Worm (Caenorhabditis elegans) whole organism, L4/young adult: Measurements from ENCODE around the gene Y69H2.15.
A peak's percentile ranks its signal among the peaks of the same experiment; 100 is the strongest.

Experiments
- W03F9.2 ChIP-seq: fragments of 150-350 bp; optimal IDR thresholded peaks from 2 replicates; lab custom pipeline; 2014; ENCODE audit warnings: missing biosample characterization, missing genetic modification characterization
- dao-5 ChIP-seq: sonication (generic microtip); optimal IDR thresholded peaks from 2 replicates; lab custom pipeline; 2016; ENCODE audit warnings: missing genotype, missing genetic modification characterization, moderate library complexity, missing compliant biosample characterization
- him-1 ChIP-seq: sonication (generic microtip); optimal IDR thresholded peaks from 2 replicates; lab custom pipeline; 2016; ENCODE audit warnings: missing genotype, missing genetic modification reagents, missing genetic modification characterization, missing compliant biosample characterization

Gene Y69H2.15

DNA sequence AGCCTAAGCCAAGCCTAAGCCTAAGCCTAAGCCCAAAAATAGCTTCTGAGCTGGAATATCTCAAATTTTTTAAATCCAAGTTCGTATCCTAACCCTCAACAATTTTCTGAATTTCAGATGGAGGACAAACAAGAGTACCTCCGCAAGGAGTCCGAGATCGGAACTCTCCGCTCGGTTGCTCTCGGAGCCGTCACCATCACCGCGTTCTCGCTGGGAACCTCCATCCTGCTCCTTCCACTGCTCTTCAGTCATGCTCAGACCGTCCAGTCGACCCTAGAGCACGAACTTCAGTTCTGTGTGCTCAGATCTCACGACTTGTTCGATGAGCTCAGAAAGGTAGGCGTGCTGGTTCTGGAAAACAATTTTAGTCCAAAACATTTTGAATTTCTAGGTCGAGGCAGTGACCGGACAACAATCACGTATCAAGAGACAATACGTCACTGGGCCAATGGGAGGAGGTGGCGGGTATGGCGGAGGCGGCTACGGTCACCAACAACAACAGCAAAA, 11.8 kb upstream of the Y69H2.15 start, which contains the start of gene col-42:
Gene col-42 (plus strand): TSS at position 118 of the 507 bp plus-strand sequence.
- TF ChIP-seq dao-5 (tag; lab: Kevin White, UChicago) (no peak), W03F9.2 (tag; lab: Kevin White, UChicago) (no peak), him-1 (no peak)

DNA sequence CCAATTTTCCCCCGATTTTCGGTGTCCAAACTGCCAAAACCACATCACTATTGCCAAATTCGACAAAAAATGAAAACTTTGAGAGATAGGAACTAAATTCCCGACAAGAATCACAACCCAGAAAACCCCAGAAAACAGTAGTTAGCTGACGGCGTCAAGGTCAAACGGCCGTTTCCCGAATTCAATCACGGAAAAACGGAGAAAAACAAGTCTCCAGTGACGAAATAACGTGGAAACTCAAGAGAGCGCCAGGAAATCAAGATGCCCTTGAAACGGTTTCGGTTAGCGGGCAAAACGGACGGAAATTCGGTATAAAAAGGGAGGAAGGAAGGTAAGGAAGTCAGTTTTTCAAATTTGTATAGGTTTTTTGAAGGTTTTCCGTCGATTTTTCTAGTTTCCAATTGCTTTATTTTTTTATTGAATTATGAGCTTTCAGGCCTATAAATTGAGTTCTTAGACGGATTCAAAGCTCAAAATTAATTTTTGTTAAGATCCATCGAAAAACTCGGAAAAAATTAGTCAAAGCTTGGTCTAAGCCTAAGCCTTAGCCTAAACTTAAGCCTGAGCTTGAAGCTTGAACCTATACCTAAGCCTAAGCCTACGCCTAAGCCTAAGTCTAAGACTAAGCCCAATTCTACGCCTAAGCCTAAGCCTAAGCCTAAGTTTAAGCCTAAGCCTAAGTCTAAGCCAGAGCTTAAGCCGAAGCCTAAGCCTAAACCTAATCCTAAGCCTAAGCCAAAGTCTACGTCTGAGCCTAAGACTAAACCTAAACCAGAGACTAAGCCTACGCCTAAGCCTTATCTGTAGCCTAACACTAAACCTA, 11.1 kb upstream of the Y69H2.15 start:
- TF ChIP-seq dao-5 (tag; lab: Kevin White, UChicago) (no peak), him-1 (no peak), W03F9.2 (tag; lab: Kevin White, UChicago) (no peak)

DNA sequence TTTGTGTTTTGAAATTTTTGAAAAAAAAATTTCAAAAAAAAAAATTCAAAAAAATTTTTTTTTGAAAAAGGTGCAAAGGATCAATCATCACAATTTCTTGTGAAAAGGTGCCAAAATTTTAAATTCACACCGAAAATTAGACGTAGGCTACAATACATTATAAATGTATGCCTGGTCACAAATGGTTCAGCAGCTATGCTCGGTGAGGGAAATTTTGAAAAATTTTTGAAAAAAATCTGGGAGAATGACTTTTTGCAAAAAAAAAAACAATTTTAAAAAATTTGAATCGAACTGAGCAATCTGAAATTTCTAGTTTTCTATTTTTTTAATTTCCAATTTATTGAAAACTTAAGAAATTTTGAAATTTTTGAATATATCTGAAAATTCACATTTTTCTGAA, 9.6 kb upstream of the Y69H2.15 start, which contains the start of gene egas-3:
Gene egas-3 (minus strand): TSS at position 101 of the 400 bp plus-strand sequence.
- TF ChIP-seq him-1 (no peak), W03F9.2 (tag; lab: Kevin White, UChicago) (no peak), dao-5 (tag; lab: Kevin White, UChicago) (no peak)

DNA sequence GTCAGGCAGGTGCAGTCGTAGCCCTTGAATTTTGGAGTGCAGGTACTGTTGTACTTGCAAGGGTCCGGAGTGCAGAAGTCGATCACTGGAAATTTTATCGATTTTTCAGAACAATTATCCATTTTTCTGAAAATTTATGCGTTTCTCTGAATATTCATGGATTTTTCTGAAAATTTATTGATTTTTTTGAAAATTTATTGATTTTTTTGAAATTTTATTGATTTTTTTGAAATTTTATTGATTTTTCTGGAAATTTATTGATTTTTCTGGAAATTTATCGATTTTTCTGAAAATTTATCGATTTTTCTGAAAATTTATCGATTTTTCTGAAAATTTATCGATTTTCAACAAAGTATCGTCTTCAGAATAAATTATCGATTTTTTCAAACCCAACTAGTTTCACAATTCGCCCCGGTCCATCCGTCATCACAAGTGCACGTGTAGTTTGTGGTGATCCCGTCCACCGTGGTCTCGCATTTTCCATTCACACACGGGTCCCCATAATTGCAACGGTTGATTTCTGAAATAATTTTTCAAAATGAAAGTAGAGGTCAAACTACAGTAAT, 5.4 kb upstream of the Y69H2.15 start:
- TF ChIP-seq W03F9.2 (tag; lab: Kevin White, UChicago) (no peak), dao-5 (tag; lab: Kevin White, UChicago) (no peak), him-1 (no peak)

DNA sequence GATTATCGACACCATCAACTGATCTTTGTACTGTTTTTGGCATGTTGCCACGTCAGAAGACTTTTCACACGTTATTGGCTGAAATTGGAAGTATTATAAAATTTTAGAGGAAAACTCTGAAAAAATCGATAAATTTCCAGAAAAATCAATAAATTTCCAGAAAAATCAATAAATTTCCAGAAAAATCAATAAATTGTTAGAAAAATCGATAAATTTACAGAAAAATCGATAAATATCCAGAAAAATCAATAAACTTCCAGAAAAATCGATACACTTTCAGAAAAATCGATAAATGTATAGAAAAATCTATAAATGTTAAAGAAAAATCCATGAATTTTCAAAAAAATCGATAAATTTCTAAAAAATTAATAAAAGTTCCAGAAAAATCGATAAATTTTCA, 2.2 kb upstream of the Y69H2.15 start:
- TF ChIP-seq him-1: no peak
- TF ChIP-seq W03F9.2 (tag; lab: Kevin White, UChicago): no peak
- no peak for TF ChIP-seq dao-5 (tag; lab: Kevin White, UChicago)

DNA sequence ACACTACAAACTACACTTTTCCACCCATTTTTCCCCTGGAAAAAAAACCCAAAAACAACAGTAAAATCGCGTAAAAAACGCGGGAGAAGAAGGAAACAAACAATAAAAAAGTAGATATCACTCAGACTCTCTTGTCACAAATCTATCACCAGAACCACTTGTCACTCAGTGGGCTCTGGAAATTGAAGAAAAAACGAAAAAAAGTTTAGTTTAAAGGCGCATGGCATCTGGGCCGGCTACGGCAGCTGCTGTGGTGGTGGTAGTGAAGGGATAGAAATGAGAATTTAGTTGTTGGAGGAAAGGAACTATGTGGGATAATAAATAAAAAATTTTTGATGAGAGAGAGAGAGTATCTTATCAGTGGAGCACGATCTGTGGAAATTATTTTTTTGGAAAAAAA, 781 bp upstream of the Y69H2.15 start:
- TF ChIP-seq him-1: no peak
- TF ChIP-seq W03F9.2 (tag; lab: Kevin White, UChicago): no peak
- no peak for TF ChIP-seq dao-5 (tag; lab: Kevin White, UChicago)

DNA sequence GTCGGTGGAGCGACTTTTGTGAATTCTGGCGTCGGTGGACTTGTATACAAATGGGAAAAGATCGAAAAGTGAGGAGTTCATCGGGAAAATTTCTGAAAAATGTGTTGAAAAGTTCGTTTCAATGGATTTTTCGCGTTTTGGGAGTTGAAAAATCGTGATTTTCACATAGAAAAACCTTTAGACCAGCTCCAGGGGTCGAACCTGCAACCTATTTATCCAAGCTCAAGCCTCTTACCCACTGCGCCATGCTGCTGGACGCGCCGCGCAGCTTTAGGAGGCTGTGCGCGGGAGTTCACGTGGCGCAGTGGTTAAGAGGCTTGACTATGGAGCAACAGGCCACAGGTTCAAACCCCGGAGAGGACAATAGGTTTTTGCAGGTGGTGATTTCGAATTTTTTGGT, 4.2 kb downstream of the Y69H2.15 start, which contains the start of gene Y69H2.1:
Gene Y69H2.1 (minus strand): TSS at position 101 of the 400 bp plus-strand sequence.
- TF ChIP-seq him-1: no peak
- no peak for TF ChIP-seq dao-5 (tag; lab: Kevin White, UChicago)
- TF ChIP-seq W03F9.2 (tag; lab: Kevin White, UChicago): no peak

DNA sequence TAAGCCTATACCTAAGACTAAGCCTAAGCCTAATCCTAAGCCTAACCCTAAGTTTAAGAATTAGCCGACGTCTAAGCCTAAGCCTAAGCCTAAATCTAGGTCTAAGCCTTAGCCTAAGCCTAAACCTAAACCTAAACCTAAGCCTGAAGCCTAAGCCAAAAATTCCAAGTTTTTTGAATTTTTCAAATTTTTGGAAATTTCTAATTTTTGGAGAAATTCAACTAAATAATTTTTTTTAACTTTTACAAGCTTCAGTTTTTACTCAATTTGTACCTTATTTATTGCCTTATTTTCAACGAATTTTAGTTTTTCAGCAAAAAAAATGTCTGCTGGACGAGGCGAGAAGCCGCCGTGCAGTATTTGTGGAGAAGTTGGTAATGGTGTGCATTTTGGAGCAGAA, 10.4 kb downstream of the Y69H2.15 start, which contains the start of gene nhr-70:
Gene nhr-70 (plus strand): TSS at position 301 of the 400 bp plus-strand sequence.
- TF ChIP-seq W03F9.2 (tag; lab: Kevin White, UChicago): no peak
- no peak for TF ChIP-seq him-1
- TF ChIP-seq dao-5 (tag; lab: Kevin White, UChicago): no peak

DNA sequence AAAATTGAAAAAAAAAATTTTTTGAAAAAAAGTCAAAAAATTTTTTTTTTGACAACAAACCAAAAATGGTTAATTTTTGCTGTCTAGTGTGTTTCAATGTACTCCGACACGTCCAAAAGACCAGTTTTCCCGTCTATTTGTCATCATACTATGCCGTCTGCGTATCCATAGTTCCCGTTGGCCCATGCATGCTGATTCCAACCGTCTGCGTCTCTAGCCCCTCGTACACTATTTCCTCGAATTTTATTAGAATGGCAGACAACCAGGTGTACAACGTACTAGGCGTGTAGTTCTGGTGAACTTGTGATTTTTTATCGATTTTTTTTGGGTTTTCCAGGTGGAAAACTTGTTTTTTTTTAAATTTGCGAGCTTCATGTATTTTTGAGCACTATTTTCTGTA, 12.2 kb downstream of the Y69H2.15 start:
- TF ChIP-seq dao-5 (tag; lab: Kevin White, UChicago) (no peak), W03F9.2 (tag; lab: Kevin White, UChicago) (peak; percentile 30)

DNA sequence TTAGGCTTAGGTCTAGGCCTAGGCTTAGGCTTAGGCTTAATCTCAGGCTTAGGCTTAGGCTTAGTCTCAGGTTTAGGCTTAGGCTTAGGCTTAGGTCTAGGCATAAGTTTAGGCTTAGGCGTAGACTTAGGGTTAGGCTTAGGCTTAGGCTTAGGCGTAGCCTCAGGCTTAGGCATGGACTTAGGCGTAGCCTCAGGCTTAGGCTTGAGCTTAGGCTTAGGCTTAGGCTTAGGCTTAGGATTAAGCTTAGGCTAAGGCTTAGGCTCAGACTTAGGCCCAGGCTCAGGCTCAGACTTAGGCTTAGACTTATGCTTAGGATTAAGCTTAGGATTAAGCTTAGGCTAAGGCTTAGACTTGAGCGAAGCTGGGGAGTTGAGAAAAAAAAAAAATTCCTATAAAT, 13.5 kb downstream of the Y69H2.15 start:
- TF ChIP-seq him-1 (no peak), dao-5 (tag; lab: Kevin White, UChicago) (no peak), W03F9.2 (tag; lab: Kevin White, UChicago) (no peak)

DNA sequence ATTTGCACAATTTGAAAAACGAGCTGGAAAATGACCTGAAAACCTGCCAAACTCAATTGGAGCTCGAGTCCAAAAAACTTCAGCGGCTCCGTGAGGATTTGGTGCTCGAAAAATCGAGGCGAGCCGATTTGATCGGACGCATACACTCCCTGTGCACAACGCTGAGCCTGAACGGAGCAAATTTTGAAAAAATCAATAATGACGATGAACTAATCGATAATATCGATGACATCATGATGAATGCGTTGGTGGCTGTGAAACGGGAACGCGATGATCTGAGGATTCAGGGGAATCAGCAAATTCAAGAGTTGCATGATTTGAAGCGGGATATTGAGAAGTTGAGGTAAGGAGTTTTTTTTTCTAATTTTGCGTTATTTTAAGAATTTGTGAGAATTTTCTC, 21.2 kb downstream of the Y69H2.15 start:
- TF ChIP-seq him-1 (no peak), dao-5 (tag; lab: Kevin White, UChicago) (no peak), W03F9.2 (tag; lab: Kevin White, UChicago) (no peak)

DNA sequence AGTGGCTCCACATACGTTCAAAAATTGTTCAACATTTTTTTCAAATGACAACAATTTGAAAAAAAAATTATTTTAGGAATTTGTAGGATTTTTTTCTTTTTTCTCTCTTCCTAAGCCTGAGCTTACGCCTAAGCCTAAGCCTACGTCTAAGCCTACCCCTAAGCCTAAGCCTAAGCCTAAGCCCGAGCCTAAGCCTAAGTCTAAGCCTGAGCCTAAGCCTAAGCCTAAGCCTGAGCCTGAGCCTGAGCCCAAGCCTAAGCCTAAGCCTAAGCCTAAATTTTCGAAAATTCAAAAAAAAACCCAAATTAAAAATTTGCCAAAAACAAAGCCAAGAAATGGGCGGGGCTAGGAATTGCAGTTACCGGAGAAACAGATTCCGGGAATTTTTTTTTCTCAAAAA, 28.9 kb downstream of the Y69H2.15 start:
- no peak for TF ChIP-seq him-1
- TF ChIP-seq W03F9.2 (tag; lab: Kevin White, UChicago): no peak
- no peak for TF ChIP-seq dao-5 (tag; lab: Kevin White, UChicago)

DNA sequence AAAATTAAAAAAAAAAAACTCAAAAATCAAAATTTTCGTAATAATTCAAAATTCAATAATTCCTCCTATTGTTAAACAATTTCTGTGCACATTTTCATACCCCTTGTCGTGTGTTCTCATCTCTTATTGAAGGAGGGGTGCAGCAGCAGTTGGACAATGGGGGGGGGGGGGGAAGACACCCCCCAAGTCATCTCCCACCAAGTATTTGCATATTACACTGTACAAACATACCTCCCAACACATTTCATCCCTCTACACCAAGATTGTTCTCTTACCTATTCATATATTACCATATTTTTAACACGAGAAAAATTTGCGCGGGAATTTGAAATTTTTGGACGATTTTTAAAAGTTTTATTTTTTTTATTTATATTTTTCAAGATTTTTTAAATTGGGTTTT, 30.4 kb downstream of the Y69H2.15 start:
- TF ChIP-seq W03F9.2 (tag; lab: Kevin White, UChicago) (no peak), dao-5 (tag; lab: Kevin White, UChicago) (no peak), him-1 (no peak)

DNA sequence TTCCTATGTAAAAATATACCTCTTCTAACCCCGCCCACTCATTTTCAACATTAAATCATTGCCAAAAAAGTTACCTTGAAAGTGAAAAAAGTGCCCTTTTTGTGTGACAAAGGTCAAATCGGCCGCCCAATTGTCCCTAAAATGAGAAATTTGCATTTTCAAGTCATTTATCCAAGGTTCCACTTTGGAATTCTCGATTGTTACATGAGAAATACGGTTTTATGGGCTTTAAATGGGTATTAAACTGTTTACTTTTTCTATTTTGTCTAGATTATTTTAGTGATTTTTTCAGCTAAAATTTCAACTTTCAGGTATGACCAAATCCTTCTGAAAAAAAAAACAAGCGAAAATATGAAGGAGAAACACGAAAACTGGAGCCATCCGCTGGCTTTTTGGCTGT, 34.2 kb downstream of the Y69H2.15 start, which contains the start of gene grdn-1:
Gene grdn-1 (plus strand): TSS at position 301 of the 400 bp plus-strand sequence.
- TF ChIP-seq W03F9.2 (tag; lab: Kevin White, UChicago) (no peak), him-1 (no peak)
